Fruit fly (Drosophila melanogaster) whole organism, embryonic: ENCODE data around the gene Tnpo-SR.

Experiments used
- BEAF-32 ChIP-seq: fragments of 200-800 bp; sonication (Bioruptor generic); optimal IDR thresholded peaks from 3 replicates; lab custom pipeline; 2017; ENCODE audit warnings: missing biosample characterization, missing genetic modification characterization, mild to moderate bottlenecking, moderate library complexity, missing genetic modification reagents
- CG10565 ChIP-seq: fragments of 200-800 bp; sonication (Bioruptor generic); optimal IDR thresholded peaks from 3 replicates; lab custom pipeline; 2016; ENCODE audit warnings: missing biosample characterization, mild to moderate bottlenecking, missing genetic modification characterization
- CG11456 ChIP-seq: fragments of 200-800 bp; sonication (Bioruptor generic); IDR thresholded peaks from 3 replicates; pipeline ENCODE4 v1.3.6; 2022; ENCODE audit warnings: missing biosample characterization, missing genetic modification characterization
- CG11504 ChIP-seq: fragments of 200-800 bp; sonication (Bioruptor generic); optimal IDR thresholded peaks from 3 replicates; lab custom pipeline; 2019; ENCODE audit warnings: missing biosample characterization, mild to moderate bottlenecking, missing genetic modification characterization, moderate library complexity
- CG1233 ChIP-seq: fragments of 200-800 bp; sonication (Bioruptor generic); optimal IDR thresholded peaks from 4 replicates; lab custom pipeline; 2018; ENCODE audit warnings: missing biosample characterization, mild to moderate bottlenecking, missing genetic modification characterization
- CG12659 ChIP-seq: fragments of 200-800 bp; sonication (Bioruptor generic); optimal IDR thresholded peaks from 3 replicates; lab custom pipeline; 2017; ENCODE audit warnings: mild to moderate bottlenecking, missing biosample characterization, missing genetic modification reagents, missing genetic modification characterization
- CG12769 ChIP-seq: fragments of 200-800 bp; sonication (Bioruptor generic); optimal IDR thresholded peaks from 2 replicates; lab custom pipeline; 2019; ENCODE audit warnings: missing biosample characterization, mild to moderate bottlenecking, missing genetic modification characterization, moderate library complexity
- CG13775 ChIP-seq: fragments of 200-800 bp; sonication (Bioruptor generic); optimal IDR thresholded peaks from 3 replicates; lab custom pipeline; 2017; ENCODE audit warnings: missing biosample characterization, mild to moderate bottlenecking, missing genetic modification characterization
- CG14667 ChIP-seq: fragments of 200-800 bp; sonication (Bioruptor generic); IDR thresholded peaks from 2 replicates; pipeline ENCODE4 v1.3.6; 2022; ENCODE audit warnings: missing biosample characterization, missing genetic modification characterization
- CG1603 ChIP-seq: fragments of 200-800 bp; sonication (Bioruptor generic); optimal IDR thresholded peaks from 2 replicates; lab custom pipeline; 2019; ENCODE audit warnings: missing biosample characterization, mild to moderate bottlenecking, missing genetic modification characterization, moderate library complexity
- CG17186 ChIP-seq: fragments of 200-800 bp; sonication (Bioruptor generic); optimal IDR thresholded peaks from 3 replicates; lab custom pipeline; 2017; ENCODE audit warnings: missing biosample characterization, missing genetic modification reagents, missing genetic modification characterization
- CG17359 ChIP-seq: fragments of 200-800 bp; sonication (Bioruptor generic); optimal IDR thresholded peaks from 3 replicates; lab custom pipeline; 2018; ENCODE audit warnings: missing biosample characterization, mild to moderate bottlenecking, missing genetic modification characterization, moderate library complexity
- CG18262 ChIP-seq: fragments of 200-800 bp; optimal IDR thresholded peaks from 3 replicates; lab custom pipeline; 2019; ENCODE audit warnings: missing biosample characterization, mild to moderate bottlenecking, missing genetic modification characterization, moderate library complexity
- CG1832 ChIP-seq: fragments of 200-800 bp; sonication (Bioruptor generic); optimal IDR thresholded peaks from 2 replicates; lab custom pipeline; 2017; ENCODE audit warnings: missing biosample characterization, mild to moderate bottlenecking, missing genetic modification characterization, inconsistent platforms
- CG18764 ChIP-seq: fragments of 200-800 bp; sonication (Bioruptor generic); optimal IDR thresholded peaks from 3 replicates; lab custom pipeline; 2016; ENCODE audit warnings: missing biosample characterization, missing genetic modification characterization
- CG2875 ChIP-seq: fragments of 200-800 bp; sonication (Bioruptor generic); optimal IDR thresholded peaks from 2 replicates; lab custom pipeline; 2017; ENCODE audit warnings: missing biosample characterization, mild to moderate bottlenecking, missing genetic modification characterization, missing genetic modification reagents
- CG31365 ChIP-seq: fragments of 200-800 bp; sonication (Bioruptor generic); optimal IDR thresholded peaks from 2 replicates; lab custom pipeline; 2018; ENCODE audit warnings: missing biosample characterization, mild to moderate bottlenecking, missing genetic modification characterization
- CG3995 ChIP-seq: fragments of 200-800 bp; sonication (Bioruptor generic); optimal IDR thresholded peaks from 3 replicates; lab custom pipeline; 2016; ENCODE audit warnings: missing biosample characterization, missing genetic modification characterization
- CG4328 ChIP-seq: fragments of 200-800 bp; sonication (Bioruptor generic); optimal IDR thresholded peaks from 3 replicates; lab custom pipeline; 2017; ENCODE audit warnings: missing biosample characterization, missing genetic modification reagents, missing genetic modification characterization
- CG4730 ChIP-seq: fragments of 200-800 bp; sonication (Bioruptor generic); IDR thresholded peaks from 2 replicates; pipeline ENCODE4 v1.3.6; 2022; ENCODE audit warnings: missing biosample characterization, missing genetic modification characterization
- CG8089 ChIP-seq: fragments of 200-800 bp; sonication (Bioruptor generic); optimal IDR thresholded peaks from 3 replicates; lab custom pipeline; 2016; ENCODE audit warnings: missing biosample characterization, missing genetic modification characterization
- CG8478 ChIP-seq: fragments of >200 bp; optimal IDR thresholded peaks from 2 replicates; lab custom pipeline; 2018
- Camta ChIP-seq: fragments of 200-800 bp; sonication (Bioruptor generic); optimal IDR thresholded peaks from 2 replicates; lab custom pipeline; 2016; ENCODE audit warnings: missing biosample characterization, missing genetic modification characterization
- D19B ChIP-seq: fragments of 200-800 bp; sonication (Bioruptor generic); optimal IDR thresholded peaks from 2 replicates; lab custom pipeline; 2017; ENCODE audit warnings: missing biosample characterization, mild to moderate bottlenecking, missing genetic modification characterization
- Dad ChIP-seq: fragments of 200-800 bp; sonication (Bioruptor generic); optimal IDR thresholded peaks from 3 replicates; lab custom pipeline; 2016; ENCODE audit warnings: missing biosample characterization, missing genetic modification characterization
- Doc3 ChIP-seq: fragments of 200-800 bp; sonication (Bioruptor generic); IDR thresholded peaks from 3 replicates; pipeline ENCODE4 v1.3.6; 2022; ENCODE audit warnings: missing biosample characterization, missing genetic modification characterization; ENCODE audit not compliant: partially characterized antibody
- E2f2 ChIP-seq: fragments of 200-800 bp; sonication (Bioruptor generic); IDR thresholded peaks from 2 replicates; pipeline ENCODE4 v1.3.6; 2022; ENCODE audit warnings: missing biosample characterization, missing genetic modification characterization
- Eip74EF ChIP-seq, 2 experiments: fragments of 200-800 bp in 1 of 2; fragments of >200 bp in 1 of 2; sonication (Bioruptor generic) in 1 of 2; optimal IDR thresholded peaks; 2 replicates each; lab custom pipeline; 2017 to 2019; ENCODE audit warnings: missing biosample characterization in 2 of 2, missing genetic modification characterization in 2 of 2, mild to moderate bottlenecking in 1 of 2, moderate library complexity in 1 of 2
- Ets65A ChIP-seq: fragments of 200-800 bp; sonication (Bioruptor generic); peaks from one replicate; lab custom pipeline; 2016; ENCODE audit warnings: missing biosample characterization, missing genetic modification characterization
- Gug ChIP-seq: fragments of 200-800 bp; sonication (Bioruptor generic); IDR thresholded peaks from 4 replicates; pipeline ENCODE4 v1.3.6; 2022; ENCODE audit warnings: missing biosample characterization, missing genetic modification characterization
- MBD-R2 ChIP-seq: fragments of 200-800 bp; sonication (Bioruptor generic); IDR thresholded peaks from 2 replicates; pipeline ENCODE4 v1.3.6; 2022; ENCODE audit warnings: missing biosample characterization, missing genetic modification characterization
- Nf-YA ChIP-seq: fragments of 200-800 bp; sonication (Bioruptor generic); IDR thresholded peaks from 2 replicates; pipeline ENCODE4 v1.3.6; 2022; ENCODE audit warnings: missing biosample characterization, missing genetic modification characterization
- Oli ChIP-seq: fragments of 200-800 bp; sonication (Bioruptor generic); optimal IDR thresholded peaks from 2 replicates; lab custom pipeline; 2018; ENCODE audit warnings: missing biosample characterization, mild to moderate bottlenecking, missing genetic modification characterization, moderate library complexity
- Poxn ChIP-seq: fragments of 200-800 bp; sonication (Bioruptor generic); IDR thresholded peaks from 2 replicates; pipeline ENCODE4 v1.3.6; 2022; ENCODE audit warnings: missing biosample characterization, missing genetic modification characterization
- Tbp ChIP-seq: fragments of >200 bp; optimal IDR thresholded peaks from 2 replicates; lab custom pipeline; 2018; ENCODE audit warnings: missing biosample characterization, missing genetic modification characterization
- gce ChIP-seq: fragments of 200-800 bp; sonication (Bioruptor generic); IDR thresholded peaks from 3 replicates; pipeline ENCODE4 v1.3.6; 2022; ENCODE audit warnings: missing biosample characterization, missing genetic modification characterization
- gcm2 ChIP-seq: fragments of 200-800 bp; sonication (Bioruptor generic); optimal IDR thresholded peaks from 2 replicates; lab custom pipeline; 2016; ENCODE audit warnings: missing biosample characterization, missing genetic modification characterization
- gem ChIP-seq: fragments of 200-800 bp; sonication (Bioruptor generic); optimal IDR thresholded peaks from 2 replicates; lab custom pipeline; 2019; ENCODE audit warnings: missing biosample characterization, mild to moderate bottlenecking, missing genetic modification characterization, moderate library complexity
- gsb ChIP-seq: fragments of 200-800 bp; sonication (Bioruptor generic); IDR thresholded peaks from 2 replicates; pipeline ENCODE4 v1.3.6; 2022; ENCODE audit warnings: missing biosample characterization, missing genetic modification characterization
- jigr1 ChIP-seq: fragments of 200-800 bp; sonication (Bioruptor generic); IDR thresholded peaks from 3 replicates; pipeline ENCODE4 v1.3.6; 2022; ENCODE audit warnings: missing biosample characterization, missing genetic modification characterization
- mirr ChIP-seq: fragments of 200-800 bp; sonication (Bioruptor generic); optimal IDR thresholded peaks from 3 replicates; lab custom pipeline; 2018; ENCODE audit warnings: missing biosample characterization, mild to moderate bottlenecking, missing genetic modification characterization
- mld ChIP-seq: fragments of 200-800 bp; sonication (Bioruptor generic); IDR thresholded peaks from 3 replicates; pipeline ENCODE4 v1.3.6; 2022; ENCODE audit warnings: missing biosample characterization, missing genetic modification characterization; ENCODE audit not compliant: partially characterized antibody
- oc ChIP-seq: fragments of 200-800 bp; sonication (Bioruptor generic); optimal IDR thresholded peaks from 2 replicates; lab custom pipeline; 2018; ENCODE audit warnings: missing biosample characterization, mild to moderate bottlenecking, missing genetic modification characterization, moderate library complexity
- p53 ChIP-seq: fragments of 200-800 bp; sonication (Bioruptor generic); optimal IDR thresholded peaks from 2 replicates; lab custom pipeline; 2016; ENCODE audit warnings: missing biosample characterization, missing genetic modification characterization
- peb ChIP-seq: fragments of 200-800 bp; sonication (Bioruptor generic); IDR thresholded peaks from 2 replicates; pipeline ENCODE4 v1.3.6; 2022; ENCODE audit warnings: missing biosample characterization, missing genetic modification characterization
- pnt ChIP-seq: fragments of 200-800 bp; sonication (Bioruptor generic); optimal IDR thresholded peaks from 3 replicates; lab custom pipeline; 2016; ENCODE audit warnings: missing biosample characterization, missing genetic modification characterization
- sim ChIP-seq: fragments of 200-800 bp; sonication (Bioruptor generic); IDR thresholded peaks from 2 replicates; pipeline ENCODE4 v1.3.6; 2022; ENCODE audit warnings: missing biosample characterization, missing genetic modification characterization
- sna ChIP-seq: fragments of 200-800 bp; sonication (Bioruptor generic); IDR thresholded peaks from 2 replicates; pipeline ENCODE4 v1.3.6; 2022; ENCODE audit warnings: missing biosample characterization, missing genetic modification characterization; ENCODE audit not compliant: partially characterized antibody
- sqz ChIP-seq: fragments of 200-800 bp; sonication (Bioruptor generic); optimal IDR thresholded peaks from 3 replicates; lab custom pipeline; 2018; ENCODE audit warnings: missing biosample characterization, mild to moderate bottlenecking, missing genetic modification characterization
- sr ChIP-seq: fragments of 200-800 bp; sonication (Bioruptor generic); IDR thresholded peaks from 3 replicates; pipeline ENCODE4 v1.3.6; 2022; ENCODE audit warnings: missing biosample characterization, missing genetic modification characterization
- tin ChIP-seq: fragments of 200-800 bp; sonication (Bioruptor generic); optimal IDR thresholded peaks from 3 replicates; lab custom pipeline; 2016; ENCODE audit warnings: missing biosample characterization, missing genetic modification characterization
- zfh2 ChIP-seq: fragments of 200-800 bp; sonication (Bioruptor generic); optimal IDR thresholded peaks from 2 replicates; lab custom pipeline; 2016; ENCODE audit warnings: missing biosample characterization, missing genetic modification characterization

Tnpo-SR gene

dm6 chr2L:2723100-2723499 is 36.6 kb upstream of the Tnpo-SR start (continued):
- TF ChIP-seq CG11504 (tag; lab: Kevin White, UChicago) (peak; percentile 48), sim (GFP tag; lab: Robert Waterston, UW) (no peak), gem (tag; lab: Kevin White, UChicago) (peak; percentile 45), zfh2 (GFP tag; lab: Kevin White, UChicago) (no peak), p53 (GFP tag; lab: Kevin White, UChicago) (no peak), CG4730 (GFP tag; lab: Robert Waterston, UW) (no peak), D19B (GFP tag; lab: Kevin White, UChicago) (peak; percentile 77), CG2875 (GFP tag; lab: Kevin White, UChicago) (no peak), CG1832 (no peak), BEAF-32 (GFP tag; lab: Kevin White, UChicago) (no peak), CG1233 (no peak), gcm2 (GFP tag; lab: Kevin White, UChicago) (no peak), jigr1 (GFP tag; lab: Robert Waterston, UW) (no peak), CG18262 (tag; lab: Kevin White, UChicago) (no peak), mld (no peak), CG14667 (GFP tag; lab: Robert Waterston, UW) (0 out of 2 replicates have a peak, but pooled peaks have one; percentile 13), mirr (GFP tag; lab: Kevin White, UChicago) (no peak), gce (GFP tag; lab: Robert Waterston, UW) (no peak), sr (GFP tag; lab: Robert Waterston, UW) (no peak), CG10565 (GFP tag; lab: Kevin White, UChicago) (no peak), Poxn (GFP tag; lab: Robert Waterston, UW) (no peak), CG18764 (GFP tag; lab: Kevin White, UChicago) (no peak), CG13775 (no peak), sna (no peak), gsb (GFP tag; lab: Robert Waterston, UW) (no peak), CG8478 (lab: Kevin White, UChicago) (no peak), Camta (GFP tag; lab: Kevin White, UChicago) (no peak), peb (GFP tag; lab: Robert Waterston, UW) (no peak), Gug (GFP tag; lab: Robert Waterston, UW) (0 out of 4 replicates have a peak, but pooled peaks have one; percentile 7), CG12659 (peak; percentile 14), CG12769 (tag; lab: Kevin White, UChicago) (peak; percentile 64), Ets65A (GFP tag; lab: Kevin White, UChicago) (peak; percentile 91), CG11456 (GFP tag; lab: Robert Waterston, UW) (0 out of 3 replicates have a peak, but pooled peaks have one; percentile 42), CG4328 (GFP tag; lab: Kevin White, UChicago) (no peak), Nf-YA (GFP tag; lab: Robert Waterston, UW) (no peak), Oli (tag; lab: Kevin White, UChicago) (no peak), CG17186 (GFP tag; lab: Kevin White, UChicago) (no peak), MBD-R2 (GFP tag; lab: Robert Waterston, UW) (peak; percentile 24; the same call in 1 of the 2 replicates), oc (tag; lab: Kevin White, UChicago) (no peak), Dad (GFP tag; lab: Kevin White, UChicago) (no peak), Tbp (GFP tag; lab: Kevin White, UChicago) (no peak), pnt (no peak), CG17359 (tag; lab: Kevin White, UChicago) (peak; percentile 30), CG1603 (tag; lab: Kevin White, UChicago) (peak; percentile 31), Eip74EF (GFP tag; optimal IDR thresholded peaks at IDR 0.05; lab: Kevin White, UChicago) (no peak), CG3995 (GFP tag; lab: Kevin White, UChicago) (no peak), CG31365 (tag; lab: Kevin White, UChicago) (no peak), sqz (GFP tag; lab: Kevin White, UChicago) (no peak), tin (GFP tag; lab: Kevin White, UChicago) (no peak), Doc3 (no peak), E2f2 (GFP tag; lab: Robert Waterston, UW) (no peak), CG8089 (GFP tag; lab: Kevin White, UChicago) (no peak)
